Worm (Caenorhabditis elegans): Measurements from ENCODE around the gene xnd-1.
A peak's percentile ranks its signal among the peaks of the same experiment; 100 is the strongest.

xnd-1 gene

ce11 chrIII:5639893-5640292 is 35.6 kb downstream of the xnd-1 start (continued):
- TF ChIP-seq F37D6.2 (tag; optimal IDR thresholded peaks at IDR 0.05) (peak; percentile 7), php-3 (GFP tag; IDR thresholded peaks at IDR 0.05) (no peak), D1046.2 (GFP tag; IDR thresholded peaks at IDR 0.05) (no peak), mxl-3 (GFP tag; optimal IDR thresholded peaks at IDR 0.05) (no peak), nhr-28 (tag; optimal IDR thresholded peaks at IDR 0.05) (peak; percentile 6), Y105C5A.15 (GFP tag; IDR thresholded peaks at IDR 0.05) (no peak)

ce11 chrIII:5642692-5643091 is 38.4 kb downstream of the xnd-1 start:
- TF ChIP-seq nhr-102 (tag; optimal IDR thresholded peaks at IDR 0.05), result no peak
- TF ChIP-seq unc-62 (GFP tag; optimal IDR thresholded peaks at IDR 0.05 in 1 of 2), result peak in 1 of 2 experiments; percentile 70
- no peak for TF ChIP-seq unc-62 (tag; optimal IDR thresholded peaks at IDR 0.05)
- peak; percentile 45 for TF ChIP-seq hlh-30 (tag; optimal IDR thresholded peaks at IDR 0.05; ENCODE audit: insufficient read depth)

ce11 chrIII:5653692-5654105 is 49.4 kb downstream of the xnd-1 start:
- TF ChIP-seq hlh-11 (tag; optimal IDR thresholded peaks at IDR 0.05), result peak; percentile 35
- TF ChIP-seq F37D6.2 (tag; optimal IDR thresholded peaks at IDR 0.05), result no peak
- TF ChIP-seq lsy-2 (tag; optimal IDR thresholded peaks at IDR 0.05), result peak in 1 of 2 experiments; percentile 46
- 0 out of 2 replicates have a peak, but pooled peaks have one; percentile 29 for TF ChIP-seq F44E2.7 (GFP tag; IDR thresholded peaks at IDR 0.05)
- no peak for TF ChIP-seq aha-1 (tag)
- no peak for TF ChIP-seq egl-27 (tag; optimal IDR thresholded peaks at IDR 0.05)
- TF ChIP-seq lin-1 (GFP tag; IDR thresholded peaks at IDR 0.05), result 0 out of 2 replicates have a peak, but pooled peaks have one; percentile 44
- TF ChIP-seq rbr-2 (tag; optimal IDR thresholded peaks at IDR 0.05), result peak; percentile 32
- TF ChIP-seq dpl-1 (GFP tag; optimal IDR thresholded peaks at IDR 0.05), result peak; percentile 21
- TF ChIP-seq F49E8.2 (tag; optimal IDR thresholded peaks at IDR 0.05; ENCODE audit: borderline replicate concordance), result peak; percentile 93
- peak; percentile 74 for TF ChIP-seq duxl-1 (tag; optimal IDR thresholded peaks at IDR 0.05; ENCODE audit: poor library complexity)
- no peak for TF ChIP-seq zfp-2 (tag; optimal IDR thresholded peaks at IDR 0.05)
- no peak for TF ChIP-seq ztf-7 (tag; optimal IDR thresholded peaks at IDR 0.05)
- 0 out of 2 replicates have a peak, but pooled peaks have one; percentile 30 for TF ChIP-seq nhr-42 (GFP tag; IDR thresholded peaks at IDR 0.05)
- TF ChIP-seq lin-13 (GFP tag; optimal IDR thresholded peaks at IDR 0.05), result peak; percentile 60
- TF ChIP-seq php-3 (GFP tag; IDR thresholded peaks at IDR 0.05), result peak; percentile 67
- no peak for TF ChIP-seq aly-2 (tag; optimal IDR thresholded peaks at IDR 0.05)
- no peak for TF ChIP-seq spr-1 (tag; optimal IDR thresholded peaks at IDR 0.05)
- TF ChIP-seq daf-16 (GFP tag; optimal IDR thresholded peaks at IDR 0.05), result peak in 1 of 2 experiments; percentile 5
- TF ChIP-seq daf-16 (tag; optimal IDR thresholded peaks at IDR 0.05), result peak; percentile 63
- peak; percentile 46 for TF ChIP-seq pqm-1 (tag; optimal IDR thresholded peaks at IDR 0.05)
- TF ChIP-seq ama-1 (optimal IDR thresholded peaks at IDR 0.05), result peak; percentile 88
- TF ChIP-seq zfp-3 (GFP tag; conservative IDR thresholded peaks at IDR 0.05), result no peak
- peak; percentile 57 for TF ChIP-seq Y48G9A.11 (GFP tag; IDR thresholded peaks at IDR 0.05)
- no peak for TF ChIP-seq Y75B8A.6 (GFP tag; IDR thresholded peaks at IDR 0.05)
- no peak for TF ChIP-seq lin-39 (tag; optimal IDR thresholded peaks at IDR 0.05)
- peak; percentile 60 for TF ChIP-seq dve-1 (tag; optimal IDR thresholded peaks at IDR 0.05; ENCODE audit: insufficient read depth)
- TF ChIP-seq lin-38 (GFP tag; IDR thresholded peaks at IDR 0.05), result peak; percentile 88
- peak; percentile 84 for TF ChIP-seq snpc-1.2 (GFP tag; IDR thresholded peaks at IDR 0.05)
- 0 out of 2 replicates have a peak, but pooled peaks have one; percentile 16 for TF ChIP-seq ctbp-1 (GFP tag; IDR thresholded peaks at IDR 0.05)
- no peak for TF ChIP-seq cey-2 (tag; optimal IDR thresholded peaks at IDR 0.05; ENCODE audit: borderline replicate concordance, insufficient read depth)
- peak; percentile 72 for TF ChIP-seq T26A8.4 (GFP tag; IDR thresholded peaks at IDR 0.05)
- peak; percentile 84 for TF ChIP-seq snpc-4 (tag; optimal IDR thresholded peaks at IDR 0.05)
- TF ChIP-seq Y5F2A.4 (GFP tag; optimal IDR thresholded peaks at IDR 0.05), result no peak
- TF ChIP-seq D1046.2 (GFP tag; IDR thresholded peaks at IDR 0.05), result no peak
- TF ChIP-seq spr-3 (GFP tag; optimal IDR thresholded peaks at IDR 0.05), result no peak
- no peak for TF ChIP-seq ceh-20 (GFP tag; IDR thresholded peaks at IDR 0.05)
- no peak for TF ChIP-seq ZK546.5 (tag; optimal IDR thresholded peaks at IDR 0.05)
- peak; percentile 20; the same call in 1 of the 2 replicates for TF ChIP-seq set-16 (GFP tag; IDR thresholded peaks at IDR 0.05)
- 0 out of 2 replicates have a peak, but pooled peaks have one; percentile 20 for TF ChIP-seq Y105C5A.15 (GFP tag; IDR thresholded peaks at IDR 0.05)
- TF ChIP-seq skn-1 (tag; optimal IDR thresholded peaks at IDR 0.05), result no peak
- TF ChIP-seq lin-15B (tag; optimal IDR thresholded peaks at IDR 0.05), result no peak

All from whole organism, L4 larva.